Fruit fly (Drosophila melanogaster) whole organism, embryonic: ENCODE data around the gene VGlut.

Experiments
- Blimp-1 ChIP-seq: fragments of 200-800 bp; sonication (Bioruptor generic); optimal IDR thresholded peaks from 3 replicates; lab custom pipeline; 2018; ENCODE audit warnings: missing biosample characterization, missing genetic modification characterization, mild to moderate bottlenecking, moderate library complexity, missing genetic modification reagents
- CG10959 ChIP-seq: fragments of 200-800 bp; sonication (Bioruptor generic); IDR thresholded peaks from 2 replicates; pipeline ENCODE4 v1.3.6; 2022; ENCODE audit warnings: missing biosample characterization, missing genetic modification characterization
- CG10979 ChIP-seq: fragments of 200-800 bp; sonication (Bioruptor generic); optimal IDR thresholded peaks from 2 replicates; lab custom pipeline; 2018; ENCODE audit warnings: missing biosample characterization, mild to moderate bottlenecking, missing genetic modification characterization, moderate library complexity
- CG11247 ChIP-seq: fragments of 200-800 bp; sonication (Bioruptor generic); IDR thresholded peaks from 2 replicates; pipeline ENCODE4 v1.3.6; 2022; ENCODE audit warnings: missing biosample characterization, missing genetic modification characterization
- CG11504 ChIP-seq: fragments of 200-800 bp; sonication (Bioruptor generic); optimal IDR thresholded peaks from 3 replicates; lab custom pipeline; 2019; ENCODE audit warnings: missing biosample characterization, mild to moderate bottlenecking, missing genetic modification characterization, moderate library complexity
- CG14014 ChIP-seq: fragments of 200-800 bp; sonication (Bioruptor generic); IDR thresholded peaks from 2 replicates; pipeline ENCODE4 v1.3.6; 2022; ENCODE audit warnings: missing biosample characterization, missing genetic modification characterization
- CG14050 ChIP-seq: fragments of 200-800 bp; sonication (Bioruptor generic); IDR thresholded peaks from 3 replicates; pipeline ENCODE4 v1.3.6; 2022; ENCODE audit warnings: missing biosample characterization, missing genetic modification characterization
- CG2678 ChIP-seq: fragments of 200-800 bp; sonication (Bioruptor generic); optimal IDR thresholded peaks from 3 replicates; lab custom pipeline; 2019; ENCODE audit warnings: missing biosample characterization, mild to moderate bottlenecking, missing genetic modification characterization, moderate library complexity
- CG7839 ChIP-seq: fragments of 200-800 bp; sonication (Bioruptor generic); optimal IDR thresholded peaks from 3 replicates; lab custom pipeline; 2018; ENCODE audit warnings: missing biosample characterization, mild to moderate bottlenecking, missing genetic modification characterization, moderate library complexity
- CG8359 ChIP-seq: fragments of 200-800 bp; sonication (Bioruptor generic); optimal IDR thresholded peaks from 2 replicates; lab custom pipeline; 2017; ENCODE audit warnings: missing biosample characterization, mild to moderate bottlenecking, missing genetic modification characterization, borderline replicate concordance
- Chrac-16 ChIP-seq: fragments of 200-800 bp; sonication (Bioruptor generic); optimal IDR thresholded peaks from 3 replicates; lab custom pipeline; 2016; ENCODE audit warnings: missing biosample characterization, missing genetic modification characterization
- Ets65A ChIP-seq: fragments of 200-800 bp; sonication (Bioruptor generic); peaks from one replicate; lab custom pipeline; 2016; ENCODE audit warnings: missing biosample characterization, missing genetic modification characterization
- H2.0 ChIP-seq: fragments of 200-800 bp; sonication (Bioruptor generic); IDR thresholded peaks from 2 replicates; pipeline ENCODE4 v1.3.6; 2022; ENCODE audit warnings: missing biosample characterization, missing genetic modification characterization
- Hey ChIP-seq: fragments of 200-800 bp; sonication (Bioruptor generic); optimal IDR thresholded peaks from 3 replicates; lab custom pipeline; 2018; ENCODE audit warnings: missing biosample characterization, mild to moderate bottlenecking, missing genetic modification characterization
- HmgD ChIP-seq: fragments of 200-800 bp; sonication (Bioruptor generic); optimal IDR thresholded peaks from 3 replicates; lab custom pipeline; 2016; ENCODE audit warnings: missing biosample characterization, missing genetic modification characterization
- MTF-1 ChIP-seq: fragments of 200-800 bp; sonication (Bioruptor generic); optimal IDR thresholded peaks from 2 replicates; lab custom pipeline; 2018; ENCODE audit warnings: missing biosample characterization, mild to moderate bottlenecking, missing genetic modification characterization, borderline replicate concordance
- Med ChIP-seq: fragments of 200-800 bp; sonication (Bioruptor generic); peaks from one replicate; lab custom pipeline; 2016; ENCODE audit warnings: missing biosample characterization, missing genetic modification characterization, mild to moderate bottlenecking, inconsistent platforms, moderate library complexity
- PHDP ChIP-seq: fragments of 200-800 bp; sonication (Bioruptor generic); optimal IDR thresholded peaks from 3 replicates; lab custom pipeline; 2018; ENCODE audit warnings: missing biosample characterization, mild to moderate bottlenecking, missing genetic modification characterization, moderate library complexity
- Sox102F ChIP-seq: fragments of 200-800 bp; sonication (Bioruptor generic); optimal IDR thresholded peaks from 2 replicates; lab custom pipeline; 2018; ENCODE audit warnings: missing biosample characterization, mild to moderate bottlenecking, missing genetic modification characterization, moderate library complexity
- Xbp1 ChIP-seq: fragments of 200-800 bp; sonication (Bioruptor generic); optimal IDR thresholded peaks from 3 replicates; lab custom pipeline; 2016; ENCODE audit warnings: missing biosample characterization, mild to moderate bottlenecking, missing genetic modification characterization
- Xrp1 ChIP-seq: fragments of 200-800 bp; sonication (Bioruptor generic); IDR thresholded peaks from 2 replicates; pipeline ENCODE4 v1.3.6; 2022; ENCODE audit warnings: missing biosample characterization, missing genetic modification characterization
- bsh ChIP-seq, 2 experiments: fragments of 200-800 bp; sonication (Bioruptor generic); optimal IDR thresholded peaks; 2 replicates each; lab custom pipeline; 2017 to 2018; ENCODE audit warnings: mild to moderate bottlenecking in 2 of 2, missing biosample characterization in 2 of 2, missing genetic modification characterization in 2 of 2, moderate library complexity in 1 of 2
- dmrt99B ChIP-seq: fragments of 200-800 bp; sonication (Bioruptor generic); optimal IDR thresholded peaks from 2 replicates; lab custom pipeline; 2018; ENCODE audit warnings: missing biosample characterization, mild to moderate bottlenecking, missing genetic modification characterization, moderate library complexity
- dpn ChIP-seq, 2 experiments: fragments of 200-800 bp; sonication (Bioruptor generic); optimal IDR thresholded peaks; 3 replicates each; lab custom pipeline; 2016; ENCODE audit warnings: missing biosample characterization in 2 of 2, missing genetic modification characterization in 2 of 2
- fd96Cb ChIP-seq: fragments of 200-800 bp; sonication (Bioruptor generic); optimal IDR thresholded peaks from 2 replicates; lab custom pipeline; 2018; ENCODE audit warnings: missing biosample characterization, mild to moderate bottlenecking, missing genetic modification characterization, moderate library complexity
- gem ChIP-seq: fragments of 200-800 bp; sonication (Bioruptor generic); optimal IDR thresholded peaks from 2 replicates; lab custom pipeline; 2019; ENCODE audit warnings: missing biosample characterization, mild to moderate bottlenecking, missing genetic modification characterization, moderate library complexity
- hb ChIP-seq: fragments of 200-800 bp; sonication (Bioruptor generic); IDR thresholded peaks from 3 replicates; pipeline ENCODE4 v1.3.6; 2022; ENCODE audit warnings: missing biosample characterization, missing genetic modification characterization; ENCODE audit not compliant: partially characterized antibody
- ken ChIP-seq: fragments of 200-800 bp; sonication (Bioruptor generic); IDR thresholded peaks from 3 replicates; pipeline ENCODE4 v1.3.6; 2022; ENCODE audit warnings: missing biosample characterization, missing genetic modification characterization
- kni ChIP-seq: fragments of 200-800 bp; sonication (Bioruptor generic); optimal IDR thresholded peaks from 3 replicates; lab custom pipeline; 2017; ENCODE audit warnings: mild to moderate bottlenecking, missing biosample characterization, missing genetic modification reagents, missing genetic modification characterization
- onecut ChIP-seq: fragments of 200-800 bp; sonication (Bioruptor generic); IDR thresholded peaks from 2 replicates; pipeline ENCODE4 v1.3.6; 2022; ENCODE audit warnings: missing biosample characterization, missing genetic modification characterization
- pnt ChIP-seq: fragments of 200-800 bp; sonication (Bioruptor generic); optimal IDR thresholded peaks from 3 replicates; lab custom pipeline; 2016; ENCODE audit warnings: missing biosample characterization, missing genetic modification characterization
- ranshi ChIP-seq: fragments of 200-800 bp; sonication (Bioruptor generic); IDR thresholded peaks from 2 replicates; pipeline ENCODE4 v1.3.6; 2022; ENCODE audit warnings: missing biosample characterization, missing genetic modification characterization
- ro ChIP-seq: fragments of 200-800 bp; sonication (Bioruptor generic); IDR thresholded peaks from 2 replicates; pipeline ENCODE4 v1.3.6; 2022; ENCODE audit warnings: missing biosample characterization, missing genetic modification characterization
- row ChIP-seq: fragments of 200-800 bp; sonication (Bioruptor generic); IDR thresholded peaks from 3 replicates; pipeline ENCODE4 v1.3.6; 2022; ENCODE audit warnings: missing biosample characterization, missing genetic modification characterization
- sens ChIP-seq: fragments of 200-800 bp; sonication (Bioruptor generic); peaks from one replicate; lab custom pipeline; 2016; ENCODE audit warnings: missing biosample characterization, missing genetic modification characterization
- sima ChIP-seq: fragments of 200-800 bp; sonication (Bioruptor generic); optimal IDR thresholded peaks from 2 replicates; lab custom pipeline; 2016; ENCODE audit warnings: missing biosample characterization, missing genetic modification characterization
- sisA ChIP-seq: fragments of 200-800 bp; sonication (Bioruptor generic); IDR thresholded peaks from 2 replicates; pipeline ENCODE4 v1.3.6; 2022; ENCODE audit warnings: missing biosample characterization, missing genetic modification characterization
- slou ChIP-seq: fragments of 200-800 bp; sonication (Bioruptor generic); optimal IDR thresholded peaks from 3 replicates; lab custom pipeline; 2016; ENCODE audit warnings: missing biosample characterization, missing genetic modification characterization
- tap ChIP-seq: fragments of 200-800 bp; optimal IDR thresholded peaks from 3 replicates; lab custom pipeline; 2019; ENCODE audit warnings: missing biosample characterization, mild to moderate bottlenecking, missing genetic modification characterization, moderate library complexity
- tin ChIP-seq: fragments of 200-800 bp; sonication (Bioruptor generic); optimal IDR thresholded peaks from 3 replicates; lab custom pipeline; 2016; ENCODE audit warnings: missing biosample characterization, missing genetic modification characterization

VGlut gene

DNA sequence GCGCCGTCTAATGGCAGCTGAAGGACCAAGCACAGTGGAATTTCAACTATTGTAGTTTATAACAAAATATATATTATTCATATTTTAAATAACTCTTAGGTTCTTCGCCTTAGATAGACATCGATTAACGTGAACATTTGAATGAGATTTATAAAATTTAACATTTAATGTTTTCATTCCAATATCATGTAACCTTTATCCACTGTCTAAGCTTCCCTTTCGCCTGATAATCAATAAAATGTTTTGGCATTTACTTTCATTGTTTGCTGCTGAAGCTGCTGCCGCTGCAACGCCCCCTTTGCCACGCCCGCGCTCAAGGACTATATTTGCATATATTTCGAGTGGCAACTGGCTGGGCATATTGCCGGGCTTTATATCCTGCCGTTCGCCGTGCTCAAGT lies 5.2 kb upstream of the VGlut start (continued):
- TF ChIP-seq CG2678 (tag; lab: Kevin White, UChicago) (peak; percentile 36), hb (GFP tag; lab: Robert Waterston, UW) (no peak), CG8359 (GFP tag; lab: Kevin White, UChicago) (no peak), CG11504 (peak; percentile 40), PHDP (peak; percentile 4)

DNA sequence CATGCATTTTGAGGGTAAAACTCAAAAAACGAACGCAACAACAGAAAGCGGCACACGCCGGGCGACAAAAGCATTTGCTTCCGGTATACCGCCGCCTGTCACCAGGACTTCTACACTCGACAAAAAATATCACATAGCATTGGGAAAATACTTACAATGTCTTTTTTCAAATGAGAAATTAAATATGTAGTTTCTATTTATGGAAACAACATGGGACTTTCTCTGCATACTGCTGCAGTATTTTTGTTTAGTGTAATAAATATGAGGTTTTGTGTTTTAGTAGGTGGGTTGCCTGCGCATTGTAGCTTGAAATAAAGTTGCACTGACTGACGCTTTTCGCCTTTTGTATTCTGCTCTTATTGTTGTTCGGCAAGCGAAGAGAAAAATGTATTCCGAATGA lies 3.0 kb upstream of the VGlut start:
- TF ChIP-seq row (GFP tag; lab: Robert Waterston, UW) (peak; percentile 32; the same call in 1 of the 3 replicates), Hey (tag; lab: Kevin White, UChicago) (peak; percentile 49), CG10979 (tag; lab: Kevin White, UChicago) (peak; percentile 42), MTF-1 (GFP tag; lab: Kevin White, UChicago) (no peak), CG14050 (GFP tag; lab: Robert Waterston, UW) (0 out of 3 replicates have a peak, but pooled peaks have one; percentile 16), Xbp1 (GFP tag; lab: Kevin White, UChicago) (peak; percentile 9), Sox102F (peak; percentile 3), CG11504 (peak; percentile 36), dpn (GFP tag; optimal IDR thresholded peaks at IDR 0.05; lab: Kevin White, UChicago) (peak in 1 of 2 experiments; percentile 7), sens (peak; percentile 53), CG11247 (no peak), sisA (GFP tag; lab: Robert Waterston, UW) (peak; percentile 46; the same call in 1 of the 2 replicates), Chrac-16 (GFP tag; lab: Kevin White, UChicago) (no peak), sima (no peak), tap (no peak), kni (GFP tag; lab: Kevin White, UChicago) (no peak), CG7839 (tag; lab: Kevin White, UChicago) (peak; percentile 14), ken (GFP tag; lab: Robert Waterston, UW) (peak; percentile 55; the same call in 1 of the 3 replicates), Med (GFP tag; lab: Kevin White, UChicago) (peak; percentile 40), onecut (GFP tag; lab: Robert Waterston, UW) (peak; percentile 21; the same call in 1 of the 2 replicates), fd96Cb (peak; percentile 5), tin (GFP tag; lab: Kevin White, UChicago) (peak; percentile 17), ro (GFP tag; lab: Robert Waterston, UW) (no peak), bsh (GFP tag; optimal IDR thresholded peaks at IDR 0.05; lab: Kevin White, UChicago) (peak in 1 of 2 experiments; percentile 33), Blimp-1 (peak; percentile 1), slou (no peak), Xrp1 (GFP tag; lab: Robert Waterston, UW) (peak; percentile 24; the same call in 1 of the 2 replicates), HmgD (GFP tag; lab: Kevin White, UChicago) (no peak), CG10959 (GFP tag; lab: Robert Waterston, UW) (no peak), gem (peak; percentile 10), H2.0 (0 out of 2 replicates have a peak, but pooled peaks have one; percentile 11), ranshi (peak; percentile 29; the same call in 1 of the 2 replicates), Ets65A (peak; percentile 66), CG14014 (GFP tag; lab: Robert Waterston, UW) (no peak), pnt (GFP tag; lab: Kevin White, UChicago) (no peak), dmrt99B (tag; lab: Kevin White, UChicago) (peak; percentile 49)
